Worm (Caenorhabditis elegans) whole organism, young adult: Measurements from ENCODE around the gene Y105C5B.19.

Source experiments
- F39B2.1 ChIP-seq: fragments of 200-800 bp; sonication (Bioruptor generic); IDR thresholded peaks from 2 replicates; pipeline ENCODE4 v1.3.6; 2022; ENCODE audit warnings: missing genetic modification reagents, missing genetic modification characterization, missing compliant biosample characterization
- Y95B8A.8 ChIP-seq: fragments of 200-800 bp; sonication (Bioruptor generic); IDR thresholded peaks from 2 replicates; pipeline ENCODE4 v1.3.6; 2022; ENCODE audit warnings: missing genetic modification reagents, missing genetic modification characterization, missing compliant biosample characterization
- aptf-3 ChIP-seq: fragments of 200-800 bp; sonication (Bioruptor generic); IDR thresholded peaks from 2 replicates; pipeline ENCODE4 v1.3.6; 2022; ENCODE audit warnings: missing genetic modification characterization, missing compliant biosample characterization
- cebp-2 ChIP-seq: fragments of 200-800 bp; sonication (Bioruptor generic); IDR thresholded peaks from 2 replicates; pipeline ENCODE4 v1.3.6; 2022; ENCODE audit warnings: missing genetic modification characterization, missing compliant biosample characterization
- hlh-26 ChIP-seq: fragments of 200-800 bp; sonication (Bioruptor generic); conservative IDR thresholded peaks from 2 replicates; pipeline ENCODE4 v1.3.6; 2022; ENCODE audit warnings: missing genetic modification reagents, missing genetic modification characterization, missing compliant biosample characterization
- let-607 ChIP-seq, 2 experiments: fragments of 200-800 bp in 1 of 2; sonication (Bioruptor generic) in 1 of 2; sonication (generic microtip) in 1 of 2; optimal IDR thresholded peaks; 2 replicates each; lab custom pipeline; 2016 to 2018; ENCODE audit warnings: mild to moderate bottlenecking in 2 of 2, missing compliant biosample characterization in 2 of 2, missing genetic modification characterization in 2 of 2, moderate library complexity in 2 of 2, missing genotype in 1 of 2
- madf-10 ChIP-seq: sonication (generic microtip); optimal IDR thresholded peaks from 2 replicates; lab custom pipeline; 2016; ENCODE audit warnings: mild to moderate bottlenecking, missing genetic modification characterization, missing compliant biosample characterization
- mcd-1 ChIP-seq: fragments of 200-800 bp; sonication (Bioruptor generic); IDR thresholded peaks from 2 replicates; pipeline ENCODE4 v1.3.6; 2022; ENCODE audit warnings: missing genetic modification reagents, missing genetic modification characterization, missing compliant biosample characterization
- nfya-1 ChIP-seq: sonication (generic microtip); optimal IDR thresholded peaks from 2 replicates; lab custom pipeline; 2017; ENCODE audit warnings: antibody characterized with exemption, missing compliant biosample characterization, missing genetic modification characterization, borderline replicate concordance; ENCODE audit not compliant: insufficient read depth
- nhr-179 ChIP-seq: sonication (generic microtip); optimal IDR thresholded peaks from 2 replicates; lab custom pipeline; 2016; ENCODE audit warnings: mild to moderate bottlenecking, missing genetic modification characterization, missing compliant biosample characterization
- pha-4 ChIP-seq: fragments of 150-350 bp; sonication (generic microtip); optimal IDR thresholded peaks from 2 replicates; lab custom pipeline; 2014; ENCODE audit warnings: missing biosample characterization, missing genetic modification reagents, missing genetic modification characterization

ce11 chrIV:16026747-16027146 is 43.0 kb upstream of the Y105C5B.19 start, which contains the start of gene jac-1:
- TF ChIP-seq let-607 (tag; optimal IDR thresholded peaks at IDR 0.05; lab: Kevin White, UChicago) (no peak), pha-4 (tag; lab: Kevin White, UChicago) (no peak), aptf-3 (no peak), cebp-2 (GFP tag; lab: Robert Waterston, UW) (no peak), nhr-179 (tag; lab: Kevin White, UChicago) (no peak), Y95B8A.8 (GFP tag; lab: Robert Waterston, UW) (no peak), hlh-26 (GFP tag; lab: Robert Waterston, UW) (no peak), mcd-1 (no peak), F39B2.1 (GFP tag; lab: Robert Waterston, UW) (no peak), nfya-1 (no peak), madf-10 (no peak)
